Worm (Caenorhabditis elegans): Measurements from ENCODE around the gene nspg-13.

DNA sequence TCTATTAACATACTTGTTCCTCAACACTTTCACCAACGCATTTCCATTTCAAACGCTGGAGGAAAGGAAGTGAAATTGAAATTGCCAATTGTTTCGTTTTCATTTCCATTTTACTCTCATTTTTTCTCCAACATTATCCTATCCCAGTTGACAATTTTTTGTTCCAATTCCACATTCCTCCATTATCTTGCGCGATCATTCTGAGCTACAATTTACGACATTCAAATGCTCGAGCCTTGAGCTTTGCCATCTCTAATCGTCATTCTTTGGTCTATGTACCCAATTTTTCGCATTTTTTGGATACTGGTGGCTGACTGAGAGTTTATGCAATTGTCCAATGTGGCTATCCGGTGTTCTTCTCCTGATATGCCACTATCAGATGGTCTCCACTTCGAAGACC lies 5.4 kb upstream of the nspg-13 start, which contains the start of gene Y34B4A.10:
- no peak for TF ChIP-seq snpc-4 (tag; optimal IDR thresholded peaks at IDR 0.05)
- TF ChIP-seq tbx-2 (tag; optimal IDR thresholded peaks at IDR 0.05), result no peak
- TF ChIP-seq skn-1 (tag; optimal IDR thresholded peaks at IDR 0.05), result no peak
- TF ChIP-seq elt-2 (tag; optimal IDR thresholded peaks at IDR 0.05), result no peak
- TF ChIP-seq ets-5 (GFP tag; IDR thresholded peaks at IDR 0.05), result no peak
- TF ChIP-seq sox-4 (tag; optimal IDR thresholded peaks at IDR 0.05), result no peak
- TF ChIP-seq pqm-1 (tag; optimal IDR thresholded peaks at IDR 0.05), result no peak
- TF ChIP-seq sup-37 (GFP tag; optimal IDR thresholded peaks at IDR 0.05), result no peak
- no peak for TF ChIP-seq nhr-12 (tag; optimal IDR thresholded peaks at IDR 0.05)
- no peak for TF ChIP-seq mep-1 (tag; optimal IDR thresholded peaks at IDR 0.05)
- TF ChIP-seq fkh-10 (GFP tag; optimal IDR thresholded peaks at IDR 0.05), result no peak
- TF ChIP-seq pax-3 (tag; optimal IDR thresholded peaks at IDR 0.05), result no peak
- no peak for TF ChIP-seq aha-1 (tag; optimal IDR thresholded peaks at IDR 0.05)

Data from whole organism, L1 larva.